Worm (Caenorhabditis elegans): ENCODE data around the gene ttr-36.

- no peak for TF ChIP-seq fkh-10 (GFP tag; optimal IDR thresholded peaks at IDR 0.05)
- TF ChIP-seq nhr-237 (tag; optimal IDR thresholded peaks at IDR 0.05): no peak
- no peak for TF ChIP-seq egl-5 (tag; optimal IDR thresholded peaks at IDR 0.05)
- no peak for TF ChIP-seq snpc-4 (tag; optimal IDR thresholded peaks at IDR 0.05)
Measured at ce11 chrX:6560495-6560894, 49.8 kb downstream of the ttr-36 start.

All from whole organism, L3 larva.